Worm (Caenorhabditis elegans): Measurements from ENCODE around the gene asp-1.

The asp-1 gene

DNA sequence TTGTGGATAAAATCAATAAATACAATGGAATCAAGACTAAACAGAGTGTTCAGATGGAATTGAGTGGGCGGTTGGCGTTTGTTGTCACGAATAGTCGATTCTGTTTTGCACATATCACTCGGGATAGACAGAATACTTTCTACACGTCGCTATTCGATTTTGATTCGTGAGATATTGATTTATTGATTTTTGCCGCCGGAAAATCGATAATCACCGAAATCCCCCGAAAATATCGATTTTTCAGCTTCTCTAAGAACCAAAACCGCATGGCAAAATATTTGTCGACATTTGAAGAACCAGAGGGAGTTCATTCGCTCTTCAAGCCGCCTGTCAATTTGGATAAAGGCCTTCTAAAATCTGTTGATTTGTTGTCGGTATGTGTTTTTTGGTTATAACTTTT lies 40.1 kb downstream of the asp-1 start:
- TF ChIP-seq ets-4 (tag; optimal IDR thresholded peaks at IDR 0.05) (no peak), ceh-48 (tag; optimal IDR thresholded peaks at IDR 0.05) (peak; percentile 45)

DNA sequence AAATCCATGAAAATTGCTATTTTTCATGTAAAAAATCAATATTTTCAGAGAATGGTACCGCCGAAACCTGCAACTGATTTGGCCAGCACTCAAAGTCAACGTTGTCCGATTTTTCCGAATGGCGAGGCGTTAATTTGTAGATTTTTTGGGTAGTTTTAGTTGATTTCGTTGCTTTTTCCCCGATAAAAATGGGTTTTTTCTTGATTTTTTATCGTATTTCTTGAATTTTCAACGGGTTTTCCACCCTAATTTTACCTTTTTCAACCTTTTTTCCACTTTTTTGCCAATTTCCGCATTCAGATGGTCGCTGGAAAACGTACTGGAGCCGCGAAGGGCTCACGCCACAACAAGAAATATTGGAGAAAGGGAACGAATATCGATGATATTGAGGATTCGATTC lies 48.9 kb downstream of the asp-1 start, which contains the start of gene Y39B6A.33:
Y39B6A.33 (plus strand) TSS at position 301 of the 400 bp plus-strand sequence.
- TF ChIP-seq ceh-30 (tag; optimal IDR thresholded peaks at IDR 0.05) (no peak), hlh-30 (tag; optimal IDR thresholded peaks at IDR 0.05; ENCODE audit: insufficient read depth) (no peak), ref-2 (tag; optimal IDR thresholded peaks at IDR 0.05) (no peak), nhr-232 (tag; optimal IDR thresholded peaks at IDR 0.05) (no peak), fkh-6 (tag; optimal IDR thresholded peaks at IDR 0.05) (no peak), nfya-1 (tag; optimal IDR thresholded peaks at IDR 0.05) (no peak), ceh-34 (tag; optimal IDR thresholded peaks at IDR 0.05) (no peak), che-1 (tag; optimal IDR thresholded peaks at IDR 0.05) (no peak), madf-2 (tag; optimal IDR thresholded peaks at IDR 0.05) (no peak)

DNA sequence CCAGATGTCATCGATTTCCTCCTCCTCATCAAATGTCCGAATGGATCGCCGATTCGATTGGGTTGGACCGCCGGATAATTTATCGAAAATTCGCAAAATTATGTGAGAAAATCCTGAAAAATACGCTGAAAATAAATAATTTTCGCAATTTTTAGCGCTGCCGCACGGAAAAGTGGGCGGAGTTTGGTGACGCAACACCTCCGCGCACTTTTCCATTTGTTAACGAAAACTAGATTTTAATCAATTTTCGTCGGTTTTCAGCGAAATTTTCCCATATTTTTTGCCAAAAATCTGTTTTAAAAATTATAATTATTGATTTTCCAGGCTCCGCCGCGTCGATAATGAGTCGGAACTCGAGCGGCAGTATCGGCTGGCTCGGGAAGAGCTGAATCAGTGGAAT lies 49.5 kb downstream of the asp-1 start, which contains the start of gene Y39B6A.34:
Y39B6A.34 (plus strand) TSS at position 3 of the 400 bp plus-strand sequence.
- peak; percentile 5 for TF ChIP-seq nfya-1 (tag; optimal IDR thresholded peaks at IDR 0.05)
- no peak for TF ChIP-seq T23F11.4 (GFP tag; optimal IDR thresholded peaks at IDR 0.05)
- peak; percentile 1 for TF ChIP-seq K02D7.2 (tag; optimal IDR thresholded peaks at IDR 0.05)
- TF ChIP-seq sox-4 (tag; optimal IDR thresholded peaks at IDR 0.05) = no peak
- no peak for TF ChIP-seq C38D4.7 (GFP tag; optimal IDR thresholded peaks at IDR 0.05)
- TF ChIP-seq madf-2 (tag; optimal IDR thresholded peaks at IDR 0.05) = no peak
- no peak for TF ChIP-seq nhr-11 (tag; optimal IDR thresholded peaks at IDR 0.05)
- TF ChIP-seq hlh-13 (GFP tag; optimal IDR thresholded peaks at IDR 0.05) = no peak
- TF ChIP-seq unc-42 (tag; optimal IDR thresholded peaks at IDR 0.05) = peak; percentile 23
- no peak for TF ChIP-seq ahr-1 (tag; optimal IDR thresholded peaks at IDR 0.05)
- TF ChIP-seq hlh-15 (tag; optimal IDR thresholded peaks at IDR 0.05) = no peak
- TF ChIP-seq Y22D7AL.16 (tag; optimal IDR thresholded peaks at IDR 0.05) = no peak
- no peak for TF ChIP-seq ceh-2 (tag; optimal IDR thresholded peaks at IDR 0.05)
- no peak for TF ChIP-seq ceh-22 (tag; optimal IDR thresholded peaks at IDR 0.05)
- no peak for TF ChIP-seq syd-9 (tag; optimal IDR thresholded peaks at IDR 0.05)
- no peak for TF ChIP-seq K09A11.1 (tag; optimal IDR thresholded peaks at IDR 0.05; ENCODE audit: insufficient read depth)
- peak; percentile 27 for TF ChIP-seq unc-86 (tag; optimal IDR thresholded peaks at IDR 0.05)
- no peak for TF ChIP-seq npax-4 (tag; optimal IDR thresholded peaks at IDR 0.05)
- TF ChIP-seq elt-2 (tag; optimal IDR thresholded peaks at IDR 0.05) = peak; percentile 16
- TF ChIP-seq hlh-30 (tag; optimal IDR thresholded peaks at IDR 0.05; ENCODE audit: insufficient read depth) = no peak
- TF ChIP-seq unc-3 (GFP tag; conservative IDR thresholded peaks at IDR 0.05) = no peak
- TF ChIP-seq unc-3 (tag; optimal IDR thresholded peaks at IDR 0.05) = no peak
- no peak for TF ChIP-seq ttx-3 (tag; optimal IDR thresholded peaks at IDR 0.05)
- TF ChIP-seq ztf-16 (tag; optimal IDR thresholded peaks at IDR 0.05) = no peak
- TF ChIP-seq pha-2 (tag; optimal IDR thresholded peaks at IDR 0.05) = no peak
- TF ChIP-seq ref-2 (tag; optimal IDR thresholded peaks at IDR 0.05) = no peak
- TF ChIP-seq zip-5 (tag; optimal IDR thresholded peaks at IDR 0.05) = no peak
- TF ChIP-seq rnt-1 (tag; optimal IDR thresholded peaks at IDR 0.05) = no peak
- no peak for TF ChIP-seq ceh-6 (GFP tag; optimal IDR thresholded peaks at IDR 0.05)
- TF ChIP-seq sox-2 (GFP tag; IDR thresholded peaks at IDR 0.05) = no peak
- no peak for TF ChIP-seq lim-6 (tag; optimal IDR thresholded peaks at IDR 0.05)
- no peak for TF ChIP-seq ceh-19 (GFP tag; optimal IDR thresholded peaks at IDR 0.05)
- no peak for TF ChIP-seq dve-1 (tag; optimal IDR thresholded peaks at IDR 0.05)
